Worm (Caenorhabditis elegans) whole organism, mixed stage, embryonic: Measurements from ENCODE around the gene cwc-15.

Experiments used
- M03D4.4 ChIP-seq: sonication (generic microtip); optimal IDR thresholded peaks from 2 replicates; lab custom pipeline; 2017; ENCODE audit warnings: mild to moderate bottlenecking, missing genetic modification characterization, missing compliant biosample characterization
- blmp-1 ChIP-seq: fragments of 150-350 bp; optimal IDR thresholded peaks from 2 replicates; lab custom pipeline; 2014; ENCODE audit warnings: missing biosample characterization, missing genetic modification characterization
- ceh-39 ChIP-seq: fragments of 150-350 bp; optimal IDR thresholded peaks from 2 replicates; lab custom pipeline; 2014; ENCODE audit warnings: missing biosample characterization, missing genetic modification characterization
- ceh-43 ChIP-seq: fragments of 200-800 bp; sonication (Bioruptor generic); optimal IDR thresholded peaks from 2 replicates; lab custom pipeline; 2018; ENCODE audit warnings: mild to moderate bottlenecking, missing genetic modification characterization, moderate library complexity, missing compliant biosample characterization
- ces-1 ChIP-seq: fragments of 150-350 bp; optimal IDR thresholded peaks from 2 replicates; lab custom pipeline; 2014; ENCODE audit warnings: missing biosample characterization, missing genetic modification reagents, missing genetic modification characterization
- cnd-1 ChIP-seq: fragments of 200-800 bp; sonication (Bioruptor generic); optimal IDR thresholded peaks from 2 replicates; lab custom pipeline; 2018; ENCODE audit warnings: mild to moderate bottlenecking, missing genetic modification characterization, missing compliant biosample characterization
- drap-1 ChIP-seq: fragments of 200-800 bp; sonication (Bioruptor generic); optimal IDR thresholded peaks from 3 replicates; lab custom pipeline; 2018; ENCODE audit warnings: mild to moderate bottlenecking, missing genetic modification characterization, missing compliant biosample characterization
- elt-1 ChIP-seq: sonication (generic microtip); optimal IDR thresholded peaks from 2 replicates; lab custom pipeline; 2017; ENCODE audit warnings: missing genetic modification characterization, mild to moderate bottlenecking, missing compliant biosample characterization, antibody characterized with exemption, moderate library complexity, borderline replicate concordance; ENCODE audit not compliant: insufficient read depth
- elt-3 ChIP-seq: fragments of 150-350 bp; optimal IDR thresholded peaks from 2 replicates; lab custom pipeline; 2014; ENCODE audit warnings: missing biosample characterization, missing genetic modification characterization
- flh-1 ChIP-seq: fragments of 200-800 bp; sonication (Bioruptor generic); optimal IDR thresholded peaks from 2 replicates; lab custom pipeline; 2018; ENCODE audit warnings: mild to moderate bottlenecking, missing genetic modification characterization, moderate library complexity, missing compliant biosample characterization
- ham-2 ChIP-seq: fragments of 200-800 bp; sonication (Bioruptor generic); optimal IDR thresholded peaks from 2 replicates; lab custom pipeline; 2018; ENCODE audit warnings: mild to moderate bottlenecking, missing genetic modification characterization, missing compliant biosample characterization
- hlh-1 ChIP-seq: fragments of 150-350 bp; optimal IDR thresholded peaks from 2 replicates; lab custom pipeline; 2014; ENCODE audit warnings: missing biosample characterization, missing genetic modification reagents, missing genetic modification characterization
- lin-13 ChIP-seq: fragments of 150-350 bp; optimal IDR thresholded peaks from 2 replicates; lab custom pipeline; 2014; ENCODE audit warnings: missing biosample characterization, missing genetic modification characterization
- lin-32 ChIP-seq: fragments of 200-800 bp; sonication (Bioruptor generic); optimal IDR thresholded peaks from 2 replicates; lab custom pipeline; 2018; ENCODE audit warnings: mild to moderate bottlenecking, missing genetic modification characterization, missing compliant biosample characterization
- mab-5 ChIP-seq: fragments of 150-350 bp; optimal IDR thresholded peaks from 2 replicates; lab custom pipeline; 2014; ENCODE audit warnings: missing biosample characterization, missing genetic modification characterization
- mep-1 ChIP-seq: fragments of 150-350 bp; optimal IDR thresholded peaks from 2 replicates; lab custom pipeline; 2017; ENCODE audit warnings: missing biosample characterization, missing genetic modification reagents, missing genetic modification characterization, inconsistent platforms
- mls-2 ChIP-seq: sonication (generic microtip); optimal IDR thresholded peaks from 2 replicates; lab custom pipeline; 2016; ENCODE audit warnings: mild to moderate bottlenecking, missing genetic modification characterization, moderate library complexity, missing compliant biosample characterization
- nhr-12 ChIP-seq: fragments of 150-350 bp; optimal IDR thresholded peaks from 2 replicates; lab custom pipeline; 2014; ENCODE audit warnings: missing biosample characterization, missing genetic modification characterization
- nhr-2 ChIP-seq: fragments of 150-350 bp; optimal IDR thresholded peaks from 2 replicates; lab custom pipeline; 2014; ENCODE audit warnings: missing biosample characterization, missing genetic modification characterization
- nhr-237 ChIP-seq: fragments of 150-350 bp; optimal IDR thresholded peaks from 2 replicates; lab custom pipeline; 2014; ENCODE audit warnings: missing biosample characterization, missing genetic modification characterization
- nhr-76 ChIP-seq: sonication (generic microtip); optimal IDR thresholded peaks from 2 replicates; lab custom pipeline; 2017; ENCODE audit warnings: missing biosample characterization, missing genetic modification characterization
- sem-2 ChIP-seq: fragments of 200-800 bp; sonication (Bioruptor generic); optimal IDR thresholded peaks from 2 replicates; lab custom pipeline; 2018; ENCODE audit warnings: mild to moderate bottlenecking, missing genetic modification characterization, missing compliant biosample characterization
- snpc-4 ChIP-seq: fragments of 150-350 bp; optimal IDR thresholded peaks from 2 replicates; lab custom pipeline; 2014; ENCODE audit warnings: missing biosample characterization, missing genetic modification characterization
- sptf-1 ChIP-seq: sonication (generic microtip); optimal IDR thresholded peaks from 2 replicates; lab custom pipeline; 2017; ENCODE audit warnings: mild to moderate bottlenecking, missing genetic modification characterization, moderate library complexity, missing compliant biosample characterization
- tbx-8 ChIP-seq: fragments of 200-800 bp; sonication (Bioruptor generic); optimal IDR thresholded peaks from 2 replicates; lab custom pipeline; 2018; ENCODE audit warnings: mild to moderate bottlenecking, missing genetic modification characterization, moderate library complexity, missing compliant biosample characterization
- unc-120 ChIP-seq: sonication (generic microtip); optimal IDR thresholded peaks from 2 replicates; lab custom pipeline; 2017; ENCODE audit warnings: missing genetic modification characterization, missing compliant biosample characterization; ENCODE audit not compliant: poor library complexity, severe bottlenecking
- unc-39 ChIP-seq: fragments of 150-350 bp; optimal IDR thresholded peaks from 2 replicates; lab custom pipeline; 2014; ENCODE audit warnings: missing biosample characterization, missing genetic modification characterization
- unc-62 ChIP-seq: fragments of 150-350 bp; optimal IDR thresholded peaks from 2 replicates; lab custom pipeline; 2014; ENCODE audit warnings: missing biosample characterization, missing genetic modification reagents, missing genetic modification characterization
- zip-8 ChIP-seq: fragments of 150-350 bp; optimal IDR thresholded peaks from 2 replicates; lab custom pipeline; 2014; ENCODE audit warnings: missing biosample characterization, missing genetic modification characterization
- ztf-11 ChIP-seq: fragments of 150-350 bp; optimal IDR thresholded peaks from 2 replicates; lab custom pipeline; 2014; ENCODE audit warnings: missing biosample characterization, missing genetic modification characterization

The cwc-15 gene

DNA sequence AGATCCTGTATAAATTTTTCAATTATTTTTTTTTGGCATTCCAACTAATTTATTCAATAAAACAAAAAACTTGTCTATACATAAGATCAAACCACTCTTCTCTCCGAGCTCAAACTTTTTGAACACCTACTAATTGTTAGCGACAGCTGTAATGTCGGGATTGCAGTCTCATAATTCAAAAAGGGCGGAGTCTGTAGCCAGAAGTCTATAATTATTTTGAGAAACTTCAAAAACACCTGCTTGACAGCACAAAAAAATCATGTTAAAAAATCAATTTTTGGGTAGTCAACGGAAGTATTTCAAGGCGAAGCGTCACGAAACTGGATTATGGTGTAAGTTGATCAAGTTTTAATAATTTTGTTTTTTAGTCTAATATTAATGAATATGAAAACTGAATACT, 3.1 kb upstream of the cwc-15 start, which contains the start of gene srx-44:
TSS of gene srx-44 (plus strand) at position 301 of the 400 bp plus-strand sequence.
- TF ChIP-seq hlh-1 (no peak), mab-5 (tag; lab: Kevin White, UChicago) (no peak), M03D4.4 (tag; lab: Kevin White, UChicago) (no peak), ztf-11 (tag; lab: Kevin White, UChicago) (no peak), flh-1 (GFP tag; lab: Kevin White, UChicago) (no peak), unc-62 (GFP tag; lab: Kevin White, UChicago) (no peak), blmp-1 (tag; lab: Kevin White, UChicago) (no peak), drap-1 (GFP tag; lab: Kevin White, UChicago) (no peak), zip-8 (tag; lab: Kevin White, UChicago) (no peak), nhr-237 (no peak), tbx-8 (GFP tag; lab: Kevin White, UChicago) (no peak), ham-2 (GFP tag; lab: Kevin White, UChicago) (no peak), mls-2 (no peak), unc-120 (tag; lab: Kevin White, UChicago) (no peak), elt-3 (no peak), lin-32 (GFP tag; lab: Kevin White, UChicago) (no peak), ceh-43 (no peak), lin-13 (tag; lab: Kevin White, UChicago) (no peak)

DNA sequence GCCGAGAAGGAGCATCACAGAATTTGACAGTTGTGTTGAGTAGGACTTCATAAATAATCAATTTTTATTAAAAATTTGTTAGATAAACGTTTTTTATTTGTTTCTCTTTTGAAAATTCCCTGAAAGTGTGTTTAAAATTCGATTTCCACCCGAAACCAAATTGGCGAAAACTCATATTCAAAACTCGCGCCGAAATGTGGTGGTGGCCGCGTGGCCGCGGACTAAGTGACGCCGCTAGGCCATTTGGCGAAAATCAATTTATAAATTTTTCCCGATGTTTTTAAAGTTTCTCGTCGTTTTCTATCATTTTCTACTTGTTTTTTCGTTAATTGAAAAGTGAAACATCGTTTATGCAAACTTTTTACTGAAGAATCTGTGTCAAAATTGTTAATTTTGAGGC, 551 bp upstream of the cwc-15 start:
- TF ChIP-seq mep-1 (tag; lab: Kevin White, UChicago) (no peak), sptf-1 (tag; lab: Kevin White, UChicago) (peak; percentile 59)

ce11 chrV:16023559-16023958, 408 bp downstream of the cwc-15 start:
- no peak for TF ChIP-seq unc-39 (tag; lab: Kevin White, UChicago)
- TF ChIP-seq nhr-2 (tag; lab: Kevin White, UChicago): no peak

ce11 chrV:16024300-16024699, 1.1 kb downstream of the cwc-15 start, which contains the start of gene T10C6.6:
Gene T10C6.6, plus strand, starts transcription at chrV:16024326.
- TF ChIP-seq snpc-4 (tag; lab: Kevin White, UChicago): no peak
- no peak for TF ChIP-seq sptf-1 (tag; lab: Kevin White, UChicago)
- TF ChIP-seq mab-5 (tag; lab: Kevin White, UChicago): no peak
- TF ChIP-seq elt-1 (tag; lab: Kevin White, UChicago): no peak
- TF ChIP-seq mls-2: no peak
- no peak for TF ChIP-seq lin-13 (tag; lab: Kevin White, UChicago)
- TF ChIP-seq blmp-1 (tag; lab: Kevin White, UChicago): no peak
- TF ChIP-seq nhr-2 (tag; lab: Kevin White, UChicago): no peak
- TF ChIP-seq unc-62 (GFP tag; lab: Kevin White, UChicago): no peak
- no peak for TF ChIP-seq elt-3
- TF ChIP-seq tbx-8 (GFP tag; lab: Kevin White, UChicago): no peak
- no peak for TF ChIP-seq ceh-39 (tag; lab: Kevin White, UChicago)
- no peak for TF ChIP-seq ceh-43
- TF ChIP-seq M03D4.4 (tag; lab: Kevin White, UChicago): no peak
- no peak for TF ChIP-seq nhr-76 (tag; lab: Kevin White, UChicago)
- no peak for TF ChIP-seq mep-1 (tag; lab: Kevin White, UChicago)
- no peak for TF ChIP-seq flh-1 (GFP tag; lab: Kevin White, UChicago)

DNA sequence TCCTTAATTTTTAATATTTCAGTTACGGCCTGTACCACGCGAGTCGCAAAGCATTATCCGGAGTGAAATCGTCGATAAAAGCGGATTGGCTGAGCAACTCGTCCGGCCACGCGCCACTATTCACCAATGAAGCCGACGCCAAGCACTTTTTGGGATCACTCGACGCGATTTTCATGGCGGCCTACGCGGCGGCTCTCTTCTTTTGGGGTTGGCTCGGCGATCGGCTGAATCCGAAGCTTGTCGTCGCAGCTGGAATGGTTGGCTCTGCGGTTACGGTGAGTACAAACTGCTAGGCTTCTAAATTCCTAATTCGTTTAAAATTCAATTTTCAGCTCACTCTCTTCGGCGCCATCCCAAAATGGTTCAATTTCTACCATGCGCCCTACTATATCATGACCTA, 1.8 kb downstream of the cwc-15 start:
- TF ChIP-seq hlh-1: no peak
- TF ChIP-seq mab-5 (tag; lab: Kevin White, UChicago): no peak
- no peak for TF ChIP-seq unc-39 (tag; lab: Kevin White, UChicago)
- no peak for TF ChIP-seq ztf-11 (tag; lab: Kevin White, UChicago)
- no peak for TF ChIP-seq blmp-1 (tag; lab: Kevin White, UChicago)
- TF ChIP-seq tbx-8 (GFP tag; lab: Kevin White, UChicago): no peak
- TF ChIP-seq mep-1 (tag; lab: Kevin White, UChicago): no peak
- TF ChIP-seq ces-1 (GFP tag; lab: Kevin White, UChicago): no peak
- TF ChIP-seq cnd-1: no peak
- no peak for TF ChIP-seq ceh-39 (tag; lab: Kevin White, UChicago)
- TF ChIP-seq flh-1 (GFP tag; lab: Kevin White, UChicago): no peak
- no peak for TF ChIP-seq nhr-12
- TF ChIP-seq sem-2: no peak
- TF ChIP-seq, all 35 proteins: peak for 0
